Worm (Caenorhabditis elegans) whole organism, young adult: Measurements from ENCODE around the gene F13A7.11.

Source experiments
- B0019.2 ChIP-seq: fragments of 200-800 bp; sonication (Bioruptor generic); conservative IDR thresholded peaks from 2 replicates; pipeline ENCODE4 v1.3.6; 2022; ENCODE audit warnings: missing genetic modification reagents, missing genetic modification characterization, missing compliant biosample characterization
- B0261.1 ChIP-seq: sonication (generic microtip); optimal IDR thresholded peaks from 2 replicates; lab custom pipeline; 2016; ENCODE audit warnings: mild to moderate bottlenecking, missing genetic modification characterization, moderate library complexity, missing compliant biosample characterization
- C17E4.6 ChIP-seq: fragments of 200-800 bp; sonication (Bioruptor generic); IDR thresholded peaks from 2 replicates; pipeline ENCODE4 v1.3.6; 2022; ENCODE audit warnings: missing genetic modification reagents, missing genetic modification characterization, missing compliant biosample characterization
- D2030.7 ChIP-seq: fragments of 200-800 bp; sonication (Bioruptor generic); IDR thresholded peaks from 2 replicates; pipeline ENCODE4 v1.3.6; 2022; ENCODE audit warnings: missing genetic modification reagents, missing genetic modification characterization, missing compliant biosample characterization
- F23B12.7 ChIP-seq: sonication (generic microtip); optimal IDR thresholded peaks from 2 replicates; lab custom pipeline; 2017; ENCODE audit warnings: missing genetic modification characterization, mild to moderate bottlenecking, missing compliant biosample characterization, antibody characterized with exemption, moderate library complexity; ENCODE audit not compliant: insufficient read depth
- F33H1.4 ChIP-seq: fragments of 200-800 bp; sonication (Bioruptor generic); IDR thresholded peaks from 2 replicates; pipeline ENCODE4 v1.3.6; 2022; ENCODE audit warnings: missing genetic modification reagents, missing genetic modification characterization, missing compliant biosample characterization
- F49E8.2 ChIP-seq: sonication (generic microtip); optimal IDR thresholded peaks from 3 replicates; lab custom pipeline; 2017; ENCODE audit warnings: missing genetic modification characterization, mild to moderate bottlenecking, missing compliant biosample characterization, antibody characterized with exemption, moderate library complexity; ENCODE audit not compliant: insufficient read depth
- F57A8.1 ChIP-seq: fragments of 200-800 bp; sonication (Bioruptor generic); optimal IDR thresholded peaks from 2 replicates; lab custom pipeline; 2018; ENCODE audit warnings: mild to moderate bottlenecking, missing genetic modification characterization, moderate library complexity, missing compliant biosample characterization
- T26A5.8 ChIP-seq: sonication (generic microtip); optimal IDR thresholded peaks from 2 replicates; lab custom pipeline; 2016; ENCODE audit warnings: missing genetic modification characterization, missing compliant biosample characterization
- Y79H2A.3 ChIP-seq: fragments of 200-800 bp; sonication (Bioruptor generic); conservative IDR thresholded peaks from 2 replicates; pipeline ENCODE4 v1.3.6; 2022; ENCODE audit warnings: missing genetic modification reagents, missing genetic modification characterization, missing compliant biosample characterization
- ZK185.1 ChIP-seq: sonication (generic microtip); optimal IDR thresholded peaks from 2 replicates; lab custom pipeline; 2016; ENCODE audit warnings: mild to moderate bottlenecking, missing genetic modification characterization, missing compliant biosample characterization; ENCODE audit not compliant: poor library complexity, severe bottlenecking
- aptf-2 ChIP-seq: fragments of 200-800 bp; sonication (Bioruptor generic); conservative IDR thresholded peaks from 2 replicates; pipeline ENCODE4 v1.3.6; 2022; ENCODE audit warnings: missing genetic modification reagents, missing genetic modification characterization, missing compliant biosample characterization
- athp-1 ChIP-seq: sonication (generic microtip); optimal IDR thresholded peaks from 2 replicates; lab custom pipeline; 2017; ENCODE audit warnings: mild to moderate bottlenecking, missing genetic modification characterization, missing compliant biosample characterization
- bed-1 ChIP-seq: fragments of 200-800 bp; sonication (Bioruptor generic); IDR thresholded peaks from 2 replicates; pipeline ENCODE4 v1.3.6; 2022; ENCODE audit warnings: missing genetic modification reagents, missing genetic modification characterization, missing compliant biosample characterization
- ccch-3 ChIP-seq: fragments of 200-800 bp; sonication (Bioruptor generic); optimal IDR thresholded peaks from 2 replicates; lab custom pipeline; 2018; ENCODE audit warnings: mild to moderate bottlenecking, missing genetic modification characterization, missing compliant biosample characterization
- cebp-1 ChIP-seq, 2 experiments: fragments of 200-800 bp in 1 of 2; sonication (Bioruptor generic) in 1 of 2; sonication (generic microtip) in 1 of 2; IDR thresholded peaks in 1 of 2; optimal IDR thresholded peaks in 1 of 2; 2 replicates each; pipeline versions ENCODE4 v1.3.6 to Lab custom; 2017 to 2022; ENCODE audit warnings: missing compliant biosample characterization in 2 of 2, missing genetic modification characterization in 2 of 2, mild to moderate bottlenecking in 1 of 2, missing genetic modification reagents in 1 of 2, moderate library complexity in 1 of 2
- ceh-100 ChIP-seq: fragments of 200-800 bp; sonication (Bioruptor generic); IDR thresholded peaks from 2 replicates; pipeline ENCODE4 v1.3.6; 2022; ENCODE audit warnings: missing genetic modification reagents, missing genetic modification characterization, missing compliant biosample characterization
- ceh-27 ChIP-seq: fragments of 200-800 bp; sonication (Bioruptor generic); optimal IDR thresholded peaks from 2 replicates; lab custom pipeline; 2018; ENCODE audit warnings: mild to moderate bottlenecking, missing genetic modification characterization, moderate library complexity, missing compliant biosample characterization
- ceh-40 ChIP-seq: fragments of 200-800 bp; sonication (Bioruptor generic); IDR thresholded peaks from 2 replicates; pipeline ENCODE4 v1.3.6; 2022; ENCODE audit warnings: missing genetic modification characterization, missing compliant biosample characterization
- ceh-58 ChIP-seq: fragments of 200-800 bp; sonication (Bioruptor generic); IDR thresholded peaks from 2 replicates; pipeline ENCODE4 v1.3.6; 2022; ENCODE audit warnings: missing genetic modification characterization, missing compliant biosample characterization
- ceh-79 ChIP-seq: sonication (generic microtip); optimal IDR thresholded peaks from 2 replicates; lab custom pipeline; 2017; ENCODE audit warnings: mild to moderate bottlenecking, missing genetic modification characterization, missing compliant biosample characterization
- die-1 ChIP-seq: sonication (generic microtip); optimal IDR thresholded peaks from 2 replicates; lab custom pipeline; 2016; ENCODE audit warnings: missing genotype, mild to moderate bottlenecking, missing genetic modification characterization, missing compliant biosample characterization
- ets-4 ChIP-seq: fragments of 200-800 bp; sonication (Bioruptor generic); optimal IDR thresholded peaks from 2 replicates; lab custom pipeline; 2018; ENCODE audit warnings: mild to moderate bottlenecking, missing genetic modification characterization, missing compliant biosample characterization
- fkh-3 ChIP-seq: sonication (generic microtip); optimal IDR thresholded peaks from 2 replicates; lab custom pipeline; 2016; ENCODE audit warnings: mild to moderate bottlenecking, missing genetic modification characterization, missing compliant biosample characterization
- hlh-12 ChIP-seq: sonication (generic microtip); optimal IDR thresholded peaks from 2 replicates; lab custom pipeline; 2016; ENCODE audit warnings: missing genetic modification characterization, missing compliant biosample characterization
- hsf-1 ChIP-seq: fragments of 200-800 bp; sonication (Bioruptor generic); IDR thresholded peaks from 2 replicates; pipeline ENCODE4 v1.3.6; 2022; ENCODE audit warnings: missing genetic modification reagents, missing genetic modification characterization, missing compliant biosample characterization
- lag-1 ChIP-seq: fragments of 200-800 bp; sonication (Bioruptor generic); IDR thresholded peaks from 2 replicates; pipeline ENCODE4 v1.3.6; 2022; ENCODE audit warnings: missing genetic modification reagents, missing genetic modification characterization, missing compliant biosample characterization
- lin-35 ChIP-seq, 3 experiments: fragments of 150-350 bp in 2 of 3; sonication (generic microtip) in 1 of 3; optimal IDR thresholded peaks; 2 replicates each; lab custom pipeline; 2014 to 2018; ENCODE audit warnings: missing biosample characterization in 3 of 3, missing genetic modification characterization in 3 of 3, missing genetic modification reagents in 3 of 3
- lin-40 ChIP-seq: sonication (generic microtip); optimal IDR thresholded peaks from 2 replicates; lab custom pipeline; 2016; ENCODE audit warnings: missing genetic modification characterization, mild to moderate bottlenecking, missing compliant biosample characterization, missing genotype, missing genetic modification reagents
- madf-10 ChIP-seq: sonication (generic microtip); optimal IDR thresholded peaks from 2 replicates; lab custom pipeline; 2016; ENCODE audit warnings: mild to moderate bottlenecking, missing genetic modification characterization, missing compliant biosample characterization
- madf-6 ChIP-seq: fragments of 200-800 bp; sonication (Bioruptor generic); IDR thresholded peaks from 2 replicates; pipeline ENCODE4 v1.3.6; 2022; ENCODE audit warnings: missing genetic modification reagents, missing genetic modification characterization, missing compliant biosample characterization
- mcd-1 ChIP-seq: fragments of 200-800 bp; sonication (Bioruptor generic); IDR thresholded peaks from 2 replicates; pipeline ENCODE4 v1.3.6; 2022; ENCODE audit warnings: missing genetic modification reagents, missing genetic modification characterization, missing compliant biosample characterization
- nhr-120 ChIP-seq: fragments of 200-800 bp; sonication (Bioruptor generic); IDR thresholded peaks from 2 replicates; pipeline ENCODE4 v1.3.6; 2022; ENCODE audit warnings: missing genetic modification characterization, missing compliant biosample characterization
- nhr-179 ChIP-seq: sonication (generic microtip); optimal IDR thresholded peaks from 2 replicates; lab custom pipeline; 2016; ENCODE audit warnings: mild to moderate bottlenecking, missing genetic modification characterization, missing compliant biosample characterization
- nhr-27 ChIP-seq: fragments of 200-800 bp; sonication (Bioruptor generic); optimal IDR thresholded peaks from 2 replicates; lab custom pipeline; 2018; ENCODE audit warnings: mild to moderate bottlenecking, missing genetic modification characterization, moderate library complexity, missing compliant biosample characterization
- pha-4 ChIP-seq: fragments of 150-350 bp; sonication (generic microtip); optimal IDR thresholded peaks from 2 replicates; lab custom pipeline; 2014; ENCODE audit warnings: missing biosample characterization, missing genetic modification reagents, missing genetic modification characterization
- rec-8 ChIP-seq, 2 experiments: sonication (generic microtip); optimal IDR thresholded peaks; 2 replicates each; lab custom pipeline; 2016; ENCODE audit warnings: mild to moderate bottlenecking in 2 of 2, missing genetic modification characterization in 2 of 2, missing genetic modification reagents in 2 of 2, missing genotype in 2 of 2, missing biosample characterization in 1 of 2, missing compliant biosample characterization in 1 of 2, moderate library complexity in 1 of 2
- repo-1 ChIP-seq: sonication (generic microtip); optimal IDR thresholded peaks from 2 replicates; lab custom pipeline; 2017; ENCODE audit warnings: mild to moderate bottlenecking, missing genetic modification characterization, missing compliant biosample characterization
- sdz-38 ChIP-seq: sonication (generic microtip); optimal IDR thresholded peaks from 2 replicates; lab custom pipeline; 2016; ENCODE audit warnings: missing genotype, missing genetic modification characterization, missing compliant biosample characterization
- tbp1 ChIP-seq: fragments of 200-800 bp; sonication (Bioruptor generic); optimal IDR thresholded peaks from 2 replicates; lab custom pipeline; 2018; ENCODE audit warnings: mild to moderate bottlenecking, missing genetic modification characterization, missing compliant biosample characterization
- tbx-9 ChIP-seq: sonication (generic microtip); optimal IDR thresholded peaks from 2 replicates; lab custom pipeline; 2016; ENCODE audit warnings: borderline replicate concordance, missing genetic modification characterization, inconsistent platforms, missing compliant biosample characterization
- unc-130 ChIP-seq: sonication (generic microtip); optimal IDR thresholded peaks from 2 replicates; lab custom pipeline; 2016; ENCODE audit warnings: missing genetic modification reagents, missing genetic modification characterization, missing compliant biosample characterization
- xnd-1 ChIP-seq: sonication (generic microtip); optimal IDR thresholded peaks from 2 replicates; lab custom pipeline; 2016; ENCODE audit warnings: missing genotype, missing genetic modification reagents, missing genetic modification characterization, missing compliant biosample characterization
- ztf-26 ChIP-seq: sonication (generic microtip); optimal IDR thresholded peaks from 2 replicates; lab custom pipeline; 2017; ENCODE audit warnings: missing genetic modification characterization, missing compliant biosample characterization

F13A7.11 gene

DNA sequence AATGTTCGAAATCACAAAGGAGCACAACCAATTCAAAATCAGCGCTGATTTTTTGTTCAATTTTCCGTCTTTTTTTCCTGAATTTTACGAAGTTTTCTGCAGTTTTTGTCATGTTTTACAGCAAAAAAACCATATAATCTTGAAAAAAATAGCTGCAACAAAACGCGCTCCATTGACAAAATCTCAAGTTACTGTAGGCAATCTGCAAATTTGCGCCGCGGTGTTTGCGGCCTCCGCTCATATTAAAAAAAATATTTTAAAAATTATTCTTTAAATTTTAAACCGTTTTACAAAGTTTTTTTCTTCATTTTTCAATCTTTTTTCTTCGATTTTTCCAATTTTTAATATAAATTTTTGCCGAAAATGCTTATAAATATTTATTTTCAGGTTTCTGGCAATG lies 10.3 kb upstream of the F13A7.11 start (continued):
- TF ChIP-seq aptf-2 (GFP tag; lab: Robert Waterston, UW): no peak

DNA sequence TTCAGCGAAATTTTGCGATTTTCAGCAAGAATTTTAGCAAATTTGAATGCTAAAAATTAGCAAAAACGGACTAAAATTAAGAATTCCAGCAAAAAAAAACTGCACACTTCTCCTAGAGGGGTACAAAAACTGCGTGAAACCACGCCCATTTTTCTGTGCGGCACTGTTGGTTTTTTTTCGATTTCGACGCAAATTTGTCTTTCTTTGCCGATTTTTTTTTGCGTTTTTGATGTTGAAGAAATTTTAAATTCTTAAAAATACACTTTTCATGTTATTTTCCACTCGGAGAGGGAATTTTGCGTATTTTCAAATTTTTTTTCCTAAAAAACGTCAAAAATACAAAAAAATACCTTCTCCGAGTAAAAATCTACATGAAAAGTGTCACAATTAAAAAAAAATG lies 8.9 kb upstream of the F13A7.11 start, which contains the start of gene syp-1:
TSS of gene syp-1 (plus strand) at position 301 of the 400 bp plus-strand sequence.
- TF ChIP-seq unc-130 (GFP tag; lab: Kevin White, UChicago) (no peak), lin-40 (no peak), nhr-27 (tag; lab: Kevin White, UChicago) (no peak), ceh-58 (GFP tag; lab: Robert Waterston, UW) (no peak), rec-8 (tag; optimal IDR thresholded peaks at IDR 0.05; lab: Kevin White, UChicago) (no peak), repo-1 (tag; lab: Kevin White, UChicago) (no peak), tbx-9 (no peak), die-1 (no peak), F57A8.1 (GFP tag; lab: Kevin White, UChicago) (no peak), B0019.2 (GFP tag; lab: Robert Waterston, UW) (no peak), ccch-3 (GFP tag; lab: Kevin White, UChicago) (no peak)

DNA sequence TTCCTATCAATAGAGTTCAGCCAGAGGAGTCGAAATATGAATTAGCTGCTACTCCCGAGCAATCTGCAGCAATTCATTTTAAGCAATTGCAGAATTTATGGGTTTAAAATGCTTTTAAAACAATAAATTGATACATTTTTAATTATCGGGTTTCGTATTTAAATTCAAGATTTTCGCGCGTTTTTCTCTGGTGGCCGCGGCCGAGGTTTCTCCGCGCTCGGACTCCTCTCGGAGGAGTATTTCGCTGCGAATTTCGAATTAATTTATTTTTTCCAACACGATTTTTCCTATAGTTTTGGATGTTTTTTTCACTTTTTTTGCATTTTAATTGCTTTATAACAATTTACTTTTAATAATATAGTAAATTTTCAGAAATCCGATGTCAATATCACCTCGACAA lies 6.4 kb upstream of the F13A7.11 start, which contains the start of gene F13A7.14:
TSS of gene F13A7.14 (plus strand) at position 373 of the 400 bp plus-strand sequence.
- TF ChIP-seq nhr-27 (tag; lab: Kevin White, UChicago) (no peak), ztf-26 (tag; lab: Kevin White, UChicago) (peak; percentile 2), madf-10 (tag; lab: Kevin White, UChicago) (peak; percentile 42), madf-6 (GFP tag; lab: Robert Waterston, UW) (peak; percentile 82), hsf-1 (GFP tag; lab: Robert Waterston, UW) (no peak), Y79H2A.3 (no peak), athp-1 (tag; lab: Kevin White, UChicago) (peak; percentile 42), repo-1 (tag; lab: Kevin White, UChicago) (no peak), lin-35 (GFP tag; optimal IDR thresholded peaks at IDR 0.05; lab: Kevin White, UChicago) (peak; percentile 16 to 90 (median 30)), hlh-12 (no peak), ccch-3 (GFP tag; lab: Kevin White, UChicago) (no peak), bed-1 (GFP tag; lab: Robert Waterston, UW) (no peak), nhr-120 (GFP tag; lab: Robert Waterston, UW) (no peak), F33H1.4 (GFP tag; lab: Robert Waterston, UW) (peak; percentile 51), F57A8.1 (GFP tag; lab: Kevin White, UChicago) (no peak), ceh-27 (peak; percentile 80), mcd-1 (GFP tag; lab: Robert Waterston, UW) (peak; percentile 86), ceh-100 (GFP tag; lab: Robert Waterston, UW) (0 out of 2 replicates have a peak, but pooled peaks have one; percentile 38), ceh-79 (no peak), tbp1 (GFP tag; lab: Kevin White, UChicago) (peak; percentile 28), B0261.1 (tag; lab: Kevin White, UChicago) (peak; percentile 15), pha-4 (no peak), F23B12.7 (peak; percentile 30), C17E4.6 (GFP tag; lab: Robert Waterston, UW) (no peak), ceh-40 (GFP tag; lab: Robert Waterston, UW) (no peak), rec-8 (tag; optimal IDR thresholded peaks at IDR 0.05; lab: Kevin White, UChicago) (peak in 1 of 2 experiments; percentile 40), fkh-3 (tag; lab: Kevin White, UChicago) (no peak), xnd-1 (tag; lab: Kevin White, UChicago) (peak; percentile 6), T26A5.8 (tag; lab: Kevin White, UChicago) (no peak), die-1 (no peak), F49E8.2 (tag; lab: Kevin White, UChicago) (no peak), ZK185.1 (tag; lab: Kevin White, UChicago) (peak; percentile 90), ets-4 (no peak), unc-130 (GFP tag; lab: Kevin White, UChicago) (peak; percentile 53), sdz-38 (tag; lab: Kevin White, UChicago) (no peak), lag-1 (GFP tag; lab: Robert Waterston, UW) (no peak), cebp-1 (GFP tag; IDR thresholded peaks at IDR 0.05; lab: Robert Waterston, UW) (no peak), cebp-1 (tag; optimal IDR thresholded peaks at IDR 0.05; lab: Kevin White, UChicago) (peak; percentile 39), D2030.7 (GFP tag; lab: Robert Waterston, UW) (peak; percentile 54), nhr-179 (tag; lab: Kevin White, UChicago) (no peak)
